Fruit fly (Drosophila melanogaster) Kc167 (cell line): ENCODE results near the gene CG5011.

ENCODE experiments used
- Myc ChIP-seq: fragments of >200 bp; optimal IDR thresholded peaks from 2 replicates; lab custom pipeline; 2017; ENCODE audit warnings: missing external identifiers
- Sin3A ChIP-seq: fragments of >200 bp; optimal IDR thresholded peaks from 2 replicates; lab custom pipeline; 2018; ENCODE audit warnings: missing external identifiers
- h ChIP-seq: fragments of >200 bp; optimal IDR thresholded peaks from 3 replicates; lab custom pipeline; 2018; ENCODE audit warnings: missing external identifiers
- insv ChIP-seq: fragments of >200 bp; optimal IDR thresholded peaks from 3 replicates; lab custom pipeline; 2018; ENCODE audit warnings: missing external identifiers
- psq ChIP-seq: fragments of >200 bp; optimal IDR thresholded peaks from 2 replicates; lab custom pipeline; 2017; ENCODE audit warnings: missing external identifiers

DNA sequence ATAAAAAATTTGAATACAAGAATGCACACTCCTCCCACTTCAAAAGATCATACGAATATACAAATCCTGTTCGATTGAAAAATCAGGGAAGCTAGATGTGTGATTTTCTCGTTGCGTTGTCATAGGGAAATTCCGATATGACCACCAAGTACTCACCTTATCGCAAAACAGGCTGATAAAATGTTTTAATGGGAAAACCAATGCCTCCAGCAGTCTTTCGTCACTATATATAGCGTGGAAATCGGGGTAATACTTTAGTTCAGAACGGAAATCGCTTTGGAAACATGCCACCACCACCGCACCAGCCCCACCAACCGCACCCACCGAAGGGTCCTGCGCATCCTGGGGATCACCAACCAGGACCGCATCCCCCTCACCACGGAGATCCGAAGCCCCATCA lies 1.3 kb upstream of the CG5011 start, which contains the start of the genes CG5139 and CG43348:
- TF ChIP-seq h (lab: Kevin White, UChicago) (no peak), insv (lab: Kevin White, UChicago) (no peak), psq (lab: Kevin White, UChicago) (no peak), Sin3A (lab: Kevin White, UChicago) (no peak), Myc (lab: Kevin White, UChicago) (no peak)
